Worm (Caenorhabditis elegans) whole organism, L3 larva: ENCODE data around the gene mrps-14.
A peak's percentile ranks its signal among the peaks of the same experiment; 100 is the strongest.
"Not testable (repeated sequence)": the region's sequence is repeated elsewhere in the genome, so short reads cannot be mapped to it uniquely, and the experiment has no call there.

Experiments used
- R02D3.7 ChIP-seq: fragments of 150-350 bp; optimal IDR thresholded peaks from 2 replicates; lab custom pipeline; 2014; ENCODE audit warnings: missing biosample characterization, missing genetic modification characterization
- aly-2 ChIP-seq: fragments of 150-350 bp; optimal IDR thresholded peaks from 2 replicates; lab custom pipeline; 2014; ENCODE audit warnings: missing biosample characterization, missing genetic modification characterization
- ceh-16 ChIP-seq: sonication (generic microtip); optimal IDR thresholded peaks from 2 replicates; lab custom pipeline; 2017; ENCODE audit warnings: missing biosample characterization, missing genetic modification characterization
- ceh-28 ChIP-seq: fragments of 150-350 bp; optimal IDR thresholded peaks from 2 replicates; lab custom pipeline; 2014; ENCODE audit warnings: missing biosample characterization, missing genetic modification reagents, missing genetic modification characterization
- ceh-9 ChIP-seq: sonication (generic microtip); optimal IDR thresholded peaks from 2 replicates; lab custom pipeline; 2018; ENCODE audit warnings: missing biosample characterization, missing genetic modification characterization
- egl-27 ChIP-seq: sonication (generic microtip); optimal IDR thresholded peaks from 4 replicates; lab custom pipeline; 2017; ENCODE audit warnings: missing biosample characterization, missing genetic modification reagents, missing genetic modification characterization
- egl-5 ChIP-seq: fragments of 150-350 bp; optimal IDR thresholded peaks from 2 replicates; lab custom pipeline; 2017; ENCODE audit warnings: missing biosample characterization, missing genetic modification reagents, missing genetic modification characterization, inconsistent platforms
- elt-1 ChIP-seq: fragments of 150-350 bp; optimal IDR thresholded peaks from 2 replicates; lab custom pipeline; 2014; ENCODE audit warnings: missing biosample characterization, missing genetic modification characterization
- elt-2 ChIP-seq: sonication (generic microtip); optimal IDR thresholded peaks from 2 replicates; lab custom pipeline; 2016; ENCODE audit warnings: missing genetic modification reagents, mild to moderate bottlenecking, missing genetic modification characterization, missing compliant biosample characterization
- eor-1 ChIP-seq, 2 experiments: fragments of 150-350 bp; optimal IDR thresholded peaks; 2 replicates each; lab custom pipeline; 2014 to 2018; ENCODE audit warnings: missing biosample characterization in 2 of 2, missing genetic modification characterization in 2 of 2
- fkh-10 ChIP-seq: sonication (generic microtip); optimal IDR thresholded peaks from 2 replicates; lab custom pipeline; 2017; ENCODE audit warnings: missing biosample characterization, missing genetic modification reagents, missing genetic modification characterization
- hmg-11 ChIP-seq: sonication (generic microtip); optimal IDR thresholded peaks from 2 replicates; lab custom pipeline; 2016; ENCODE audit warnings: missing genetic modification characterization, missing compliant biosample characterization
- jun-1 ChIP-seq: fragments of 150-350 bp; optimal IDR thresholded peaks from 2 replicates; lab custom pipeline; 2014; ENCODE audit warnings: missing biosample characterization, missing genetic modification reagents, missing genetic modification characterization
- lin-15B ChIP-seq: fragments of 150-350 bp; optimal IDR thresholded peaks from 2 replicates; lab custom pipeline; 2014; ENCODE audit warnings: missing biosample characterization, missing genetic modification characterization
- lsy-12 ChIP-seq: sonication (generic microtip); optimal IDR thresholded peaks from 2 replicates; lab custom pipeline; 2016; ENCODE audit warnings: mild to moderate bottlenecking, missing genetic modification characterization, missing compliant biosample characterization
- mdl-1 ChIP-seq: fragments of 150-350 bp; optimal IDR thresholded peaks from 2 replicates; lab custom pipeline; 2014; ENCODE audit warnings: missing biosample characterization, missing genetic modification characterization
- mml-1 ChIP-seq: fragments of 150-350 bp; sonication (generic microtip); optimal IDR thresholded peaks from 3 replicates; lab custom pipeline; 2014; ENCODE audit warnings: missing biosample characterization, missing genetic modification characterization
- nfya-1 ChIP-seq: sonication (generic microtip); optimal IDR thresholded peaks from 2 replicates; lab custom pipeline; 2017; ENCODE audit warnings: missing genetic modification characterization, mild to moderate bottlenecking, missing compliant biosample characterization, antibody characterized with exemption, moderate library complexity; ENCODE audit not compliant: insufficient read depth
- nhr-12 ChIP-seq: fragments of 150-350 bp; optimal IDR thresholded peaks from 2 replicates; lab custom pipeline; 2014; ENCODE audit warnings: missing biosample characterization, missing genetic modification characterization
- nhr-23 ChIP-seq: fragments of 150-350 bp; optimal IDR thresholded peaks from 2 replicates; lab custom pipeline; 2014; ENCODE audit warnings: missing biosample characterization, missing genetic modification reagents, missing genetic modification characterization
- nhr-28 ChIP-seq: fragments of 150-350 bp; optimal IDR thresholded peaks from 2 replicates; lab custom pipeline; 2014; ENCODE audit warnings: missing biosample characterization, missing genetic modification characterization
- nhr-43 ChIP-seq: sonication (generic microtip); optimal IDR thresholded peaks from 2 replicates; lab custom pipeline; 2016; ENCODE audit warnings: mild to moderate bottlenecking, missing genetic modification characterization, missing compliant biosample characterization; ENCODE audit not compliant: poor library complexity, severe bottlenecking
- nhr-67 ChIP-seq: fragments of 150-350 bp; optimal IDR thresholded peaks from 2 replicates; lab custom pipeline; 2014; ENCODE audit warnings: missing biosample characterization, missing genetic modification characterization
- nhr-76 ChIP-seq: fragments of 150-350 bp; sonication (generic microtip); optimal IDR thresholded peaks from 5 replicates; lab custom pipeline; 2014; ENCODE audit warnings: missing biosample characterization, missing genetic modification characterization
- nhr-77 ChIP-seq: fragments of 150-350 bp; optimal IDR thresholded peaks from 2 replicates; lab custom pipeline; 2014; ENCODE audit warnings: missing biosample characterization, missing genetic modification characterization
- pha-4 ChIP-seq: fragments of 150-350 bp; optimal IDR thresholded peaks from 2 replicates; lab custom pipeline; 2014; ENCODE audit warnings: missing biosample characterization, missing genetic modification reagents, missing genetic modification characterization
- sea-2 ChIP-seq: fragments of 150-350 bp; sonication (generic microtip); optimal IDR thresholded peaks from 4 replicates; lab custom pipeline; 2014; ENCODE audit warnings: missing biosample characterization, missing genetic modification reagents, missing genetic modification characterization
- tbx-2 ChIP-seq: sonication (generic microtip); optimal IDR thresholded peaks from 2 replicates; lab custom pipeline; 2016; ENCODE audit warnings: mild to moderate bottlenecking, missing genetic modification characterization, missing compliant biosample characterization
- zag-1 ChIP-seq: fragments of 150-350 bp; optimal IDR thresholded peaks from 2 replicates; lab custom pipeline; 2014; ENCODE audit warnings: missing biosample characterization, missing genetic modification characterization
- ztf-11 ChIP-seq: fragments of 150-350 bp; optimal IDR thresholded peaks from 2 replicates; lab custom pipeline; 2014; ENCODE audit warnings: missing biosample characterization, missing genetic modification characterization
- ztf-4 ChIP-seq: fragments of 150-350 bp; optimal IDR thresholded peaks from 2 replicates; lab custom pipeline; 2014; ENCODE audit warnings: missing biosample characterization, missing genetic modification characterization

mrps-14 gene

DNA sequence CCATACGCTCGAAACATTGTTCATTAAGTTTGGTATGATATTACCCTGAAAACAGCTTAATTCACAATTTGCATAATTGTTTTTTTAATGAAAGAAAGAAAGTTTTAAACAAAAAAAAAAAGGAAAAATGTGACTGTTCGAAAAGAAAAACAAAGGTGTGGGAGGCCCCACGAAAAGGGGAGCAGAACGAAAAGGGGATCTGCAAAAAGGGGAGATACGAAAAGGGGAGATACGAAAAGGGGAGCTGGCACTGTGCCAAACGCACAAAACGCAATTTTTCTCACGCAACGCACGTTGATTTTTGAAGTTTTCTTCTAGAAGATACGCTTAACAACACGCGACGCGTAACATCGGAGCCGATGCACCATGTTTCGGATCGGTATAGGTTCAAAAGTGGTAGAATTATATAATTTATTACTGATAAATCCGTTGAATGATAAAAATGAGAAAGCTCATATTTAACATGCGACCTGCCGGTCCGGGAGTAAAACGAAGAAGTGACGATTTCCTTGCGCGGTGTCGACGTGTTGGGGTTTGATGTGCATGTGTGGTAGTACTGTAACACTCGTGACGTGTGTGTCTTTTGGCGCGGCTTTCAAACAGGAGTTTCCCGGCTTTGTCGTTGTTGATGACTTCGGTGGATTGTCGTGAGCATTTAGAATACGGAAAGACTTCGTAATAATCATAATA is 5.4 kb upstream of the mrps-14 start, which contains the start of gene nrde-2:
nrde-2 (minus strand) TSS at position 45 of the 690 bp plus-strand sequence.
- not testable (repeated sequence) for TF ChIP-seq elt-1; hmg-11 (tag; lab: Kevin White, UChicago); fkh-10 (GFP tag; lab: Kevin White, UChicago)

DNA sequence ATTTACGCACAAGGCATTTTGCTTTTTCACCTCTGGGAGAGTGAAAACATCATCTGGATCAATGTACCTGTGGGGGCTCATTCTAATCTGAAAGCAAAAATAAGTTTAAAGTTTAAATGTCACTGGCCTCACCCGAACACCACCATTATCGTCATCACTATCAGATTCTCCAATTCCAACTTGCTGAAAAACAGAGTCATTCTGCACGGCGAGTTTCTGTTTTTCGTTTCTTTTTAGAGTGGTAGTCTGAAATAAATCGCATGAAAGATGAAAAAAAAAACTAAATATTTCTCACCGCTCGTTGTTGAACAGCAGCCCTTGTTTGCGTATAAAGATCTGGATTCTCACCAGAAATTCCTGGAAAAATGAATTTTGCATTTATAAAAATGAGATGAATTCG is 4.9 kb upstream of the mrps-14 start:
- TF ChIP-seq jun-1 (no peak), egl-27 (tag; lab: Kevin White, UChicago) (no peak), ztf-11 (tag; lab: Kevin White, UChicago) (no peak), nfya-1 (tag; lab: Kevin White, UChicago) (no peak), egl-5 (tag; lab: Kevin White, UChicago) (no peak), R02D3.7 (no peak), nhr-43 (tag; lab: Kevin White, UChicago) (no peak), lsy-12 (tag; lab: Kevin White, UChicago) (no peak), tbx-2 (tag; lab: Kevin White, UChicago) (no peak), nhr-77 (no peak), elt-2 (tag; lab: Kevin White, UChicago) (no peak)

DNA sequence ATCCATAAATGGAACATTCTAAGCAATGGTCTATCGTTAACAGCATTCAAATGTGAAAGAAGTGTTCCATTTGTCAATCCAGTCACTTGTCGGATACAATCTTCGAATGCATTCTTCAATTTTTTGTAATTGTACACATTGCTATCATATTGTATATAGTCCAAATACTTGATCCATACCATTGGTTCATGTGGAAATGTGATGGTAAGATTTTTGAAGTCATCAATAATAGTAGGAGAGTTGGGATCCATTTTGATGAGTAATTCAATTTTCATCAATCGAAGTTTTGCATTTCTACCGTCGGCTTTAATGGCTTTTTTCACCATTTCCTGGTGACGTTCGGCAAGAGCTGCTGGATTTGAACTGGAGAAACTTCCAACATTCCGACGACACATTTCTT is 3.3 kb upstream of the mrps-14 start:
- no peak for TF ChIP-seq lsy-12 (tag; lab: Kevin White, UChicago)
- TF ChIP-seq ztf-11 (tag; lab: Kevin White, UChicago) = no peak
- no peak for TF ChIP-seq egl-5 (tag; lab: Kevin White, UChicago)
- TF ChIP-seq nhr-67 (tag; lab: Kevin White, UChicago) = no peak
- no peak for TF ChIP-seq nhr-28
- no peak for TF ChIP-seq egl-27 (tag; lab: Kevin White, UChicago)
- TF ChIP-seq aly-2 = no peak
- no peak for TF ChIP-seq ztf-4
- TF ChIP-seq, all 47 proteins: peak for 0

DNA sequence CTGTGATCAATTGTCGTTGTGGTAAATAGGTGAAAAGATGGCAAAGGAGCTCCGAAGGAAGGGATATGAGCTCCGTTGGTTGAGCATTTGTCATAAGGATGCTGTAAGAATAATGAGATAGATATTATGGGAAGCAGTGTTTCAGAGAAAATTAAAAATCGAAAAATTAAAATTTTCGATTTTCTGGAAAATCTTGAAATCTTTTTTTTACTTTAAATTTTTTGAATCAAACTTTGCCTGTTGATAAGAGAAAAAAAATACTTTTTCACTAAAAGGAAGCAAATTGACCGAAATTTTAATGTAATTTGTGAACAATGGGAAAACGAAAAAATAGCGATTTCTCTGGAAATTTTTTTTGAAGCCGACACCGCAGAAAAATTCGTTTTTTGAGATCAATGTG is 2.7 kb downstream of the mrps-14 start, which contains the start of gene mec-15:
mec-15 (minus strand) TSS at position 101 of the 400 bp plus-strand sequence.
- no peak for TF ChIP-seq ceh-9 (tag; lab: Kevin White, UChicago)
- no peak for TF ChIP-seq nhr-43 (tag; lab: Kevin White, UChicago)
- TF ChIP-seq sea-2 (GFP tag; lab: Kevin White, UChicago) = no peak
- no peak for TF ChIP-seq lin-15B (tag; lab: Kevin White, UChicago)
- no peak for TF ChIP-seq nhr-76
- no peak for TF ChIP-seq zag-1 (tag; lab: Kevin White, UChicago)
- TF ChIP-seq nhr-12 (tag; lab: Kevin White, UChicago) = no peak
- no peak for TF ChIP-seq nhr-23 (tag; lab: Kevin White, UChicago)
- TF ChIP-seq jun-1 = no peak

DNA sequence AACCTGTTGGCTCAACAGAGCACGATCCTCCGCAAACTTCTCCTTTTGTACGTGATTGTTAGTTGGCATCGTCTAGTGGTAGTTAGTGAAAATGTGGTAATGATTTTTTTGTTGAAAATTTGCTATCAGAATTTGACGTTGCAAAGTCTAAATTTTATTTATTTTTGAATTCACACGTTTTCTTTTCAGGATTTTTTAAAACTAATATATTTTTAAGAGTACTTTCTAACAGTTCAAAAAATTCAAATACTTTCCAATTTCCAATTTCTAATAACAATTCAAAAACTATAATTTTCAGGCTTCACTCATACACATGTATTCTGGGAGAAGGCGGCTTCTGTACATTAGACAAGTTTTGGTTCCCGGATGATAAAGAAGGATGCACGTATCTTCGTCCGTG is 7.9 kb downstream of the mrps-14 start, which contains the start of gene ubxn-5:
ubxn-5 (minus strand) TSS at position 101 of the 400 bp plus-strand sequence.
- TF ChIP-seq zag-1 (tag; lab: Kevin White, UChicago) (no peak), eor-1 (tag; optimal IDR thresholded peaks at IDR 0.05; lab: Kevin White, UChicago) (no peak), ceh-28 (tag; lab: Kevin White, UChicago) (no peak), sea-2 (GFP tag; lab: Kevin White, UChicago) (no peak), nhr-76 (no peak), mml-1 (tag; lab: Kevin White, UChicago) (no peak), mdl-1 (tag; lab: Kevin White, UChicago) (no peak), nhr-28 (no peak), ztf-4 (no peak), aly-2 (no peak), fkh-10 (GFP tag; lab: Kevin White, UChicago) (no peak)

DNA sequence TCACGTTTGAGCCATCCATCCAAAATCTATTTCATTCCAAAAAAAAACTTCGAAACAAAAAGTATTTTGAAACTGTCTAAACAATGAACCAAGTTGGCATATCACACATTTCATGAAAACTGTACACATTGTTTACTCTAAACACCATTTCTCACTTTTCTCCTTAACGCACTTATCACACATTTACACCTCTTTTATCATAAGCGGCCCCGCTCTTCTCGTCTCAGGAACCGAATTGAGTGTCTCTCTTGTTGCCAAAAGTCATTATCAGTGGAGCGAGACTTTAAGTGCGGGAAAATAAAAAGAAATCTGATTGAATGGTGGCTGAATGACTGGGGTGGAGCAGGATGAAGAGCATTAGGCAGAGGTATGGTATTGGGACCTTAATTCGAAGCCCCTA is 10.4 kb downstream of the mrps-14 start:
- TF ChIP-seq pha-4 (tag; lab: Kevin White, UChicago) (peak; percentile 15), ceh-16 (no peak), elt-2 (tag; lab: Kevin White, UChicago) (peak; percentile 60)
- TF ChIP-seq, all 47 proteins: peak for 2
